Fruit fly (Drosophila melanogaster) whole organism, embryonic: ENCODE results near the gene Idgf3.
A peak's percentile ranks its signal among the peaks of the same experiment; 100 is the strongest.

Experiments used
- C15 ChIP-seq: fragments of 200-800 bp; sonication (Bioruptor generic); IDR thresholded peaks from 3 replicates; pipeline ENCODE4 v1.3.6; 2022; ENCODE audit warnings: missing biosample characterization, missing genetic modification characterization
- CG1024 ChIP-seq: fragments of 200-800 bp; sonication (Bioruptor generic); IDR thresholded peaks from 2 replicates; pipeline ENCODE4 v1.3.6; 2022; ENCODE audit warnings: missing biosample characterization, missing genetic modification characterization
- CG10565 ChIP-seq: fragments of 200-800 bp; sonication (Bioruptor generic); optimal IDR thresholded peaks from 3 replicates; lab custom pipeline; 2016; ENCODE audit warnings: missing biosample characterization, mild to moderate bottlenecking, missing genetic modification characterization
- CG11247 ChIP-seq: fragments of 200-800 bp; sonication (Bioruptor generic); IDR thresholded peaks from 2 replicates; pipeline ENCODE4 v1.3.6; 2022; ENCODE audit warnings: missing biosample characterization, missing genetic modification characterization
- CG15514 ChIP-seq: fragments of 200-800 bp; sonication (Bioruptor generic); optimal IDR thresholded peaks from 3 replicates; lab custom pipeline; 2017; ENCODE audit warnings: missing biosample characterization, missing genetic modification characterization, mild to moderate bottlenecking, moderate library complexity, missing genetic modification reagents
- CG15696 ChIP-seq: fragments of 200-800 bp; sonication (Bioruptor generic); optimal IDR thresholded peaks from 2 replicates; lab custom pipeline; 2019; ENCODE audit warnings: missing biosample characterization, mild to moderate bottlenecking, missing genetic modification characterization, moderate library complexity
- CG1603 ChIP-seq: fragments of 200-800 bp; sonication (Bioruptor generic); optimal IDR thresholded peaks from 2 replicates; lab custom pipeline; 2019; ENCODE audit warnings: missing biosample characterization, mild to moderate bottlenecking, missing genetic modification characterization, moderate library complexity
- CG31441 ChIP-seq: fragments of 200-800 bp; sonication (Bioruptor generic); IDR thresholded peaks from 2 replicates; pipeline ENCODE4 v1.3.6; 2022; ENCODE audit warnings: missing biosample characterization, missing genetic modification characterization
- CG32767 ChIP-seq: fragments of 200-800 bp; sonication (Bioruptor generic); IDR thresholded peaks from 2 replicates; pipeline ENCODE4 v1.3.6; 2022; ENCODE audit warnings: missing biosample characterization, missing genetic modification characterization
- CG33557 ChIP-seq: fragments of 200-800 bp; sonication (Bioruptor generic); optimal IDR thresholded peaks from 2 replicates; lab custom pipeline; 2019; ENCODE audit warnings: missing biosample characterization, mild to moderate bottlenecking, missing genetic modification characterization, moderate library complexity
- CG3726 ChIP-seq: fragments of 200-800 bp; sonication (Bioruptor generic); IDR thresholded peaks from 3 replicates; pipeline ENCODE4, ENCODE4 v1.3.6; 2022; ENCODE audit warnings: missing biosample characterization, missing genetic modification characterization
- CG42726 ChIP-seq: fragments of 200-800 bp; sonication (Bioruptor generic); IDR thresholded peaks from 2 replicates; pipeline ENCODE4 v1.3.6; 2022; ENCODE audit warnings: missing biosample characterization, missing genetic modification characterization; ENCODE audit not compliant: partially characterized antibody
- CG43689 ChIP-seq: fragments of 200-800 bp; sonication (Bioruptor generic); IDR thresholded peaks from 2 replicates; pipeline ENCODE4 v1.3.6; 2022; ENCODE audit warnings: missing biosample characterization, missing genetic modification characterization
- CG5953 ChIP-seq: fragments of 200-800 bp; sonication (Bioruptor generic); IDR thresholded peaks from 2 replicates; pipeline ENCODE4 v1.3.6; 2022; ENCODE audit warnings: missing biosample characterization, missing genetic modification characterization
- CG6254 ChIP-seq: fragments of 200-800 bp; sonication (Bioruptor generic); optimal IDR thresholded peaks from 3 replicates; lab custom pipeline; 2017; ENCODE audit warnings: mild to moderate bottlenecking, missing biosample characterization, missing genetic modification reagents, missing genetic modification characterization
- CG6654 ChIP-seq: fragments of 200-800 bp; sonication (Bioruptor generic); optimal IDR thresholded peaks from 2 replicates; lab custom pipeline; 2017; ENCODE audit warnings: missing biosample characterization, mild to moderate bottlenecking, missing genetic modification characterization
- CG7839 ChIP-seq: fragments of 200-800 bp; sonication (Bioruptor generic); optimal IDR thresholded peaks from 3 replicates; lab custom pipeline; 2018; ENCODE audit warnings: missing biosample characterization, mild to moderate bottlenecking, missing genetic modification characterization, moderate library complexity
- CG7928 ChIP-seq: fragments of 200-800 bp; sonication (Bioruptor generic); optimal IDR thresholded peaks from 2 replicates; lab custom pipeline; 2017; ENCODE audit warnings: missing biosample characterization, mild to moderate bottlenecking, missing genetic modification characterization
- CG8944 ChIP-seq: fragments of 200-800 bp; sonication (Bioruptor generic); optimal IDR thresholded peaks from 3 replicates; lab custom pipeline; 2016; ENCODE audit warnings: missing biosample characterization, missing genetic modification characterization
- CrebB ChIP-seq: fragments of 200-800 bp; sonication (Bioruptor generic); optimal IDR thresholded peaks from 3 replicates; lab custom pipeline; 2018; ENCODE audit warnings: missing biosample characterization, mild to moderate bottlenecking, missing genetic modification characterization
- Fer3 ChIP-seq: fragments of 200-800 bp; sonication (Bioruptor generic); optimal IDR thresholded peaks from 2 replicates; lab custom pipeline; 2018; ENCODE audit warnings: missing biosample characterization, mild to moderate bottlenecking, missing genetic modification characterization, moderate library complexity
- Gug ChIP-seq: fragments of 200-800 bp; sonication (Bioruptor generic); IDR thresholded peaks from 4 replicates; pipeline ENCODE4 v1.3.6; 2022; ENCODE audit warnings: missing biosample characterization, missing genetic modification characterization
- Max ChIP-seq: fragments of 200-800 bp; sonication (Bioruptor generic); optimal IDR thresholded peaks from 2 replicates; lab custom pipeline; 2016; ENCODE audit warnings: missing biosample characterization, mild to moderate bottlenecking, missing genetic modification characterization
- Nf-YC ChIP-seq: fragments of 200-800 bp; optimal IDR thresholded peaks from 3 replicates; lab custom pipeline; 2019; ENCODE audit warnings: missing biosample characterization, mild to moderate bottlenecking, missing genetic modification characterization, moderate library complexity
- Oaz ChIP-seq: fragments of 200-800 bp; sonication (Bioruptor generic); IDR thresholded peaks from 2 replicates; pipeline ENCODE4 v1.3.6; 2022; ENCODE audit warnings: missing biosample characterization, missing genetic modification characterization
- Ptx1 ChIP-seq: fragments of 200-800 bp; sonication (Bioruptor generic); IDR thresholded peaks from 2 replicates; pipeline ENCODE4 v1.3.6; 2022; ENCODE audit warnings: missing biosample characterization, missing genetic modification characterization
- Rfx ChIP-seq: fragments of 200-800 bp; sonication (Bioruptor generic); IDR thresholded peaks from 2 replicates; pipeline ENCODE4 v1.3.6; 2022; ENCODE audit warnings: missing biosample characterization, missing genetic modification characterization
- Rx ChIP-seq: fragments of 200-800 bp; sonication (Bioruptor generic); IDR thresholded peaks from 2 replicates; pipeline ENCODE4 v1.3.6; 2022; ENCODE audit warnings: missing biosample characterization, missing genetic modification characterization
- Sox100B ChIP-seq: fragments of 200-800 bp; sonication (Bioruptor generic); optimal IDR thresholded peaks from 3 replicates; lab custom pipeline; 2018; ENCODE audit warnings: missing biosample characterization, mild to moderate bottlenecking, missing genetic modification characterization
- Sry-β ChIP-seq: fragments of 200-800 bp; sonication (Bioruptor generic); optimal IDR thresholded peaks from 2 replicates; lab custom pipeline; 2018; ENCODE audit warnings: missing biosample characterization, mild to moderate bottlenecking, missing genetic modification characterization, moderate library complexity
- br ChIP-seq: fragments of >200 bp; optimal IDR thresholded peaks from 2 replicates; lab custom pipeline; 2017
- ems ChIP-seq: fragments of 200-800 bp; sonication (Bioruptor generic); optimal IDR thresholded peaks from 3 replicates; lab custom pipeline; 2016; ENCODE audit warnings: missing biosample characterization, missing genetic modification characterization
- fd96Cb ChIP-seq: fragments of 200-800 bp; sonication (Bioruptor generic); optimal IDR thresholded peaks from 2 replicates; lab custom pipeline; 2018; ENCODE audit warnings: missing biosample characterization, mild to moderate bottlenecking, missing genetic modification characterization, moderate library complexity
- gem ChIP-seq: fragments of 200-800 bp; sonication (Bioruptor generic); optimal IDR thresholded peaks from 2 replicates; lab custom pipeline; 2019; ENCODE audit warnings: missing biosample characterization, mild to moderate bottlenecking, missing genetic modification characterization, moderate library complexity
- gt ChIP-seq: fragments of 200-800 bp; sonication (Bioruptor generic); IDR thresholded peaks from 2 replicates; pipeline ENCODE4 v1.3.6; 2022; ENCODE audit warnings: missing biosample characterization, missing genetic modification characterization
- her ChIP-seq: fragments of 200-800 bp; sonication (Bioruptor generic); optimal IDR thresholded peaks from 2 replicates; lab custom pipeline; 2016; ENCODE audit warnings: missing biosample characterization, missing genetic modification characterization
- nau ChIP-seq: fragments of 200-800 bp; sonication (Bioruptor generic); optimal IDR thresholded peaks from 3 replicates; lab custom pipeline; 2017; ENCODE audit warnings: missing biosample characterization, mild to moderate bottlenecking, missing genetic modification characterization, missing genetic modification reagents
- oc ChIP-seq: fragments of 200-800 bp; sonication (Bioruptor generic); optimal IDR thresholded peaks from 2 replicates; lab custom pipeline; 2018; ENCODE audit warnings: missing biosample characterization, mild to moderate bottlenecking, missing genetic modification characterization, moderate library complexity
- peb ChIP-seq: fragments of 200-800 bp; sonication (Bioruptor generic); IDR thresholded peaks from 2 replicates; pipeline ENCODE4 v1.3.6; 2022; ENCODE audit warnings: missing biosample characterization, missing genetic modification characterization
- pho ChIP-seq: fragments of 200-800 bp; sonication (Bioruptor generic); optimal IDR thresholded peaks from 2 replicates; lab custom pipeline; 2016; ENCODE audit warnings: missing biosample characterization, missing genetic modification characterization
- schlank ChIP-seq: fragments of 200-800 bp; sonication (Bioruptor generic); optimal IDR thresholded peaks from 2 replicates; lab custom pipeline; 2018; ENCODE audit warnings: missing biosample characterization, mild to moderate bottlenecking, missing genetic modification characterization
- sd ChIP-seq: fragments of 200-800 bp; sonication (Bioruptor generic); optimal IDR thresholded peaks from 3 replicates; lab custom pipeline; 2018; ENCODE audit warnings: missing biosample characterization, mild to moderate bottlenecking, missing genetic modification characterization, moderate library complexity
- sens-2 ChIP-seq: fragments of 200-800 bp; sonication (Bioruptor generic); IDR thresholded peaks from 2 replicates; pipeline ENCODE4 v1.3.6; 2022; ENCODE audit warnings: missing biosample characterization, missing genetic modification characterization
- shn ChIP-seq: fragments of 200-800 bp; sonication (Bioruptor generic); optimal IDR thresholded peaks from 3 replicates; lab custom pipeline; 2016; ENCODE audit warnings: missing biosample characterization, missing genetic modification characterization
- sqz ChIP-seq: fragments of 200-800 bp; sonication (Bioruptor generic); optimal IDR thresholded peaks from 3 replicates; lab custom pipeline; 2018; ENCODE audit warnings: missing biosample characterization, mild to moderate bottlenecking, missing genetic modification characterization
- stc ChIP-seq: fragments of 200-800 bp; sonication (Bioruptor generic); IDR thresholded peaks from 2 replicates; pipeline ENCODE4 v1.3.6; 2022; ENCODE audit warnings: missing biosample characterization, missing genetic modification characterization
- trh ChIP-seq: fragments of 200-800 bp; sonication (Bioruptor generic); optimal IDR thresholded peaks from 2 replicates; lab custom pipeline; 2016; ENCODE audit warnings: missing biosample characterization, missing genetic modification characterization
- unpg ChIP-seq: fragments of 200-800 bp; sonication (Bioruptor generic); optimal IDR thresholded peaks from 3 replicates; lab custom pipeline; 2018; ENCODE audit warnings: missing biosample characterization, mild to moderate bottlenecking, missing genetic modification characterization, moderate library complexity
- usp ChIP-seq: fragments of >200 bp; optimal IDR thresholded peaks from 2 replicates; lab custom pipeline; 2017; ENCODE audit warnings: missing biosample characterization, missing genetic modification characterization
- vvl ChIP-seq: fragments of 200-800 bp; sonication (Bioruptor generic); IDR thresholded peaks from 2 replicates; pipeline ENCODE4 v1.3.6; 2022; ENCODE audit warnings: missing biosample characterization, missing genetic modification characterization
- wek ChIP-seq: fragments of 200-800 bp; sonication (Bioruptor generic); optimal IDR thresholded peaks from 3 replicates; lab custom pipeline; 2018; ENCODE audit warnings: missing biosample characterization, mild to moderate bottlenecking, missing genetic modification characterization, moderate library complexity

Gene Idgf3

DNA sequence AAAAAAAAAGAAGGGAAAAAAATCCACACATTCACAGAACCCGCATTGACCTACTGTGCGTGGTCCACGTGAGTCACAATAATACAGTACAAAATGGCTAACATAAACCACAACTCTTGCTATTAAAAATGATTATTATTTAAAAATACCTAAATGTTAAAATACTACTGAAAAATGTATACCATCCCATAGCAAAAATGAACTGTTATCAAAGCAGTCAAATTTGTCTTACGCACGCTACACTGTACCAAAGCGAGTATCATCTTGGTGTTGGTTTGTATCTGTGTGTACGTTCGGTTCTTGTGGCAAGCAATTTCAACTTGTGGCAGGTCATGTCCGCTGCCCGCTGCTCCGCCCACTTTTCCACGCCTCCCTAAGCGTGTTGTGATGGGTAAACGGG is 49.8 kb downstream of the Idgf3 start (continued):
- TF ChIP-seq CG6254 (GFP tag; lab: Kevin White, UChicago) (peak; percentile 70), unpg (GFP tag; lab: Kevin White, UChicago) (peak; percentile 95), fd96Cb (tag; lab: Kevin White, UChicago) (peak; percentile 88), CG10565 (GFP tag; lab: Kevin White, UChicago) (peak; percentile 32), stc (peak; percentile 91), CG1024 (peak; percentile 78), CG5953 (peak; percentile 84; the same call in 1 of the 2 replicates), Oaz (GFP tag; lab: Robert Waterston, UW) (peak; percentile 87), shn (peak; percentile 41), CG11247 (GFP tag; lab: Robert Waterston, UW) (peak; percentile 89), Nf-YC (peak; percentile 52), CG31441 (peak; percentile 74), CG7928 (GFP tag; lab: Kevin White, UChicago) (peak; percentile 41), sens-2 (GFP tag; lab: Robert Waterston, UW) (peak; percentile 91), sqz (GFP tag; lab: Kevin White, UChicago) (peak; percentile 87), peb (peak; percentile 86), usp (GFP tag; lab: Kevin White, UChicago) (no peak), CG15696 (tag; lab: Kevin White, UChicago) (peak; percentile 88), her (GFP tag; lab: Kevin White, UChicago) (peak; percentile 64), CG3726 (GFP tag; lab: Robert Waterston, UW) (peak; percentile 88; the same call in 2 of the 3 replicates), CG43689 (GFP tag; lab: Robert Waterston, UW) (peak; percentile 69), Max (GFP tag; lab: Kevin White, UChicago) (peak; percentile 75), CG7839 (tag; lab: Kevin White, UChicago) (peak; percentile 92), gem (tag; lab: Kevin White, UChicago) (peak; percentile 94), ems (GFP tag; lab: Kevin White, UChicago) (peak; percentile 73), oc (tag; lab: Kevin White, UChicago) (peak; percentile 93), pho (peak; percentile 80), Ptx1 (GFP tag; lab: Robert Waterston, UW) (peak; percentile 94), nau (peak; percentile 72), CG1603 (peak; percentile 96), CG6654 (GFP tag; lab: Kevin White, UChicago) (peak; percentile 56), sd (no peak), Gug (peak; percentile 90), CG42726 (GFP tag; lab: Robert Waterston, UW) (no peak), Rx (GFP tag; lab: Robert Waterston, UW) (no peak), br (no peak), CG32767 (GFP tag; lab: Robert Waterston, UW) (peak; percentile 88), CG33557 (GFP tag; lab: Kevin White, UChicago) (peak; percentile 92), Sry-β (no peak), CG15514 (GFP tag; lab: Kevin White, UChicago) (peak; percentile 60), C15 (GFP tag; lab: Robert Waterston, UW) (peak; percentile 82; the same call in 2 of the 3 replicates), schlank (tag; lab: Kevin White, UChicago) (peak; percentile 83), Sox100B (GFP tag; lab: Kevin White, UChicago) (peak; percentile 78), vvl (GFP tag; lab: Robert Waterston, UW) (peak; percentile 97), CrebB (tag; lab: Kevin White, UChicago) (peak; percentile 92), wek (GFP tag; lab: Kevin White, UChicago) (peak; percentile 77), CG8944 (GFP tag; lab: Kevin White, UChicago) (peak; percentile 69), Rfx (GFP tag; lab: Robert Waterston, UW) (peak; percentile 92), gt (GFP tag; lab: Robert Waterston, UW) (peak; percentile 87), trh (GFP tag; lab: Kevin White, UChicago) (peak; percentile 65), Fer3 (tag; lab: Kevin White, UChicago) (peak; percentile 84)
